Worm (Caenorhabditis elegans) whole organism, L4/young adult: ENCODE results near the gene Y39A1A.27.

ENCODE experiments used
- W03F9.2 ChIP-seq: fragments of 150-350 bp; optimal IDR thresholded peaks from 2 replicates; lab custom pipeline; 2014; ENCODE audit warnings: missing biosample characterization, missing genetic modification characterization
- dao-5 ChIP-seq: sonication (generic microtip); optimal IDR thresholded peaks from 2 replicates; lab custom pipeline; 2016; ENCODE audit warnings: missing genotype, missing genetic modification characterization, moderate library complexity, missing compliant biosample characterization

DNA sequence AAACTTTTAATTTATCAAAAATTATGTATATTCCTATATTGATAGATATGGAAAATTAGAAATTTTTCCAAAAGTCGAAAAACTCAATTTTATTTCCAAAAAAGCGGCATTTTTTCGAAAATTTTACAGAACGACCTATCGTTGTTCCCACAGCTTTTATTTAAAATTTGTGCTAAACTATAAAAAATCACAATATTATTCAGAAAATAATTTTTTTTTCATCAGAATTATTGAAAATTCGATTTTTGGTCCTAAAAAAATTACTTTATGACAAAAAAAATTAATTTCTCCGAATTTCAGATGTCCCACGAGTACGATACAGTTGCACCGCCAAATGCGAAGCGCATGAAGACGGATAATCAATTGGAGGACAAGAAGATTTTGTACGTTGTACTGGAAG, 10.4 kb downstream of the Y39A1A.27 start, which contains the start of gene emg-1:
- no peak for TF ChIP-seq dao-5
- no peak for TF ChIP-seq W03F9.2 (tag; lab: Kevin White, UChicago)
